Worm (Caenorhabditis elegans) whole organism, L2 larva: Measurements from ENCODE around the gene F28H6.4.
A peak's percentile ranks its signal among the peaks of the same experiment; 100 is the strongest.

ENCODE experiments used
- C34F6.9 ChIP-seq: fragments of 150-350 bp; optimal IDR thresholded peaks from 2 replicates; lab custom pipeline; 2014; ENCODE audit warnings: missing biosample characterization, missing genetic modification characterization
- F13H6.1 ChIP-seq: sonication (generic microtip); optimal IDR thresholded peaks from 2 replicates; lab custom pipeline; 2016; ENCODE audit warnings: missing genetic modification characterization, missing compliant biosample characterization
- R02D3.7 ChIP-seq: fragments of 150-350 bp; optimal IDR thresholded peaks from 2 replicates; lab custom pipeline; 2014; ENCODE audit warnings: missing biosample characterization, missing genetic modification characterization
- Y55F3AM.14 ChIP-seq: fragments of 200-800 bp; sonication (Bioruptor generic); optimal IDR thresholded peaks from 2 replicates; lab custom pipeline; 2018; ENCODE audit warnings: mild to moderate bottlenecking, missing genetic modification characterization, missing compliant biosample characterization
- ZK546.5 ChIP-seq: sonication (generic microtip); optimal IDR thresholded peaks from 2 replicates; lab custom pipeline; 2017; ENCODE audit warnings: missing biosample characterization, missing genetic modification characterization
- alr-1 ChIP-seq: fragments of 150-350 bp; optimal IDR thresholded peaks from 2 replicates; lab custom pipeline; 2014; ENCODE audit warnings: missing biosample characterization, missing genetic modification characterization
- aly-2 ChIP-seq: fragments of 150-350 bp; optimal IDR thresholded peaks from 2 replicates; lab custom pipeline; 2014; ENCODE audit warnings: missing biosample characterization, missing genetic modification characterization
- ama-1 ChIP-seq: fragments of 150-350 bp; optimal IDR thresholded peaks from 2 replicates; lab custom pipeline; 2018; ENCODE audit warnings: inconsistent platforms
- blmp-1 ChIP-seq: sonication (generic microtip); optimal IDR thresholded peaks from 2 replicates; lab custom pipeline; 2017; ENCODE audit warnings: missing genetic modification characterization, mild to moderate bottlenecking, missing compliant biosample characterization, antibody characterized with exemption, moderate library complexity; ENCODE audit not compliant: insufficient read depth
- ceh-16 ChIP-seq: fragments of 150-350 bp; optimal IDR thresholded peaks from 2 replicates; lab custom pipeline; 2014; ENCODE audit warnings: missing biosample characterization, missing genetic modification characterization
- ceh-82 ChIP-seq: fragments of 150-350 bp; optimal IDR thresholded peaks from 2 replicates; lab custom pipeline; 2014; ENCODE audit warnings: missing biosample characterization, missing genetic modification characterization
- crh-2 ChIP-seq: sonication (generic microtip); optimal IDR thresholded peaks from 2 replicates; lab custom pipeline; 2017; ENCODE audit warnings: missing biosample characterization, missing genetic modification characterization
- egl-27 ChIP-seq: sonication (generic microtip); optimal IDR thresholded peaks from 3 replicates; lab custom pipeline; 2017; ENCODE audit warnings: missing biosample characterization, missing genetic modification reagents, missing genetic modification characterization
- elt-1 ChIP-seq: fragments of 150-350 bp; optimal IDR thresholded peaks from 2 replicates; lab custom pipeline; 2014; ENCODE audit warnings: missing biosample characterization, missing genetic modification characterization
- elt-3 ChIP-seq: sonication (generic microtip); optimal IDR thresholded peaks from 2 replicates; lab custom pipeline; 2017; ENCODE audit warnings: missing biosample characterization, missing genetic modification characterization
- fos-1 ChIP-seq: fragments of 150-350 bp; optimal IDR thresholded peaks from 2 replicates; lab custom pipeline; 2014; ENCODE audit warnings: missing biosample characterization, missing genetic modification characterization
- gmeb-1 ChIP-seq: fragments of 150-350 bp; optimal IDR thresholded peaks from 2 replicates; lab custom pipeline; 2014; ENCODE audit warnings: missing biosample characterization, missing genetic modification characterization
- lin-11 ChIP-seq: fragments of 150-350 bp; sonication (generic microtip); optimal IDR thresholded peaks from 2 replicates; lab custom pipeline; 2014; ENCODE audit warnings: missing biosample characterization, missing genetic modification characterization, inconsistent platforms, mixed read lengths
- lin-13 ChIP-seq: fragments of 150-350 bp; optimal IDR thresholded peaks from 2 replicates; lab custom pipeline; 2014; ENCODE audit warnings: missing biosample characterization, missing genetic modification reagents, missing genetic modification characterization
- lsy-2 ChIP-seq, 2 experiments: fragments of 150-350 bp in 1 of 2; sonication (generic microtip) in 1 of 2; optimal IDR thresholded peaks; 2 replicates each; lab custom pipeline; 2014 to 2017; ENCODE audit warnings: missing biosample characterization in 2 of 2, missing genetic modification characterization in 2 of 2
- mbf-1 ChIP-seq: sonication (generic microtip); optimal IDR thresholded peaks from 2 replicates; lab custom pipeline; 2017; ENCODE audit warnings: missing biosample characterization, missing genetic modification characterization
- mdl-1 ChIP-seq, 2 experiments: fragments of 150-350 bp in 1 of 2; sonication (generic microtip) in 1 of 2; optimal IDR thresholded peaks; 2 replicates each; lab custom pipeline; 2017; ENCODE audit warnings: missing biosample characterization in 2 of 2, missing genetic modification characterization in 2 of 2
- nhr-10 ChIP-seq: sonication (generic microtip); optimal IDR thresholded peaks from 2 replicates; lab custom pipeline; 2017; ENCODE audit warnings: missing biosample characterization, missing genetic modification characterization
- nhr-11 ChIP-seq: fragments of 150-350 bp; optimal IDR thresholded peaks from 2 replicates; lab custom pipeline; 2014; ENCODE audit warnings: missing biosample characterization, missing genetic modification characterization
- nhr-12 ChIP-seq: fragments of 150-350 bp; optimal IDR thresholded peaks from 2 replicates; lab custom pipeline; 2014; ENCODE audit warnings: missing biosample characterization, missing genetic modification characterization
- nhr-129 ChIP-seq: fragments of 150-350 bp; optimal IDR thresholded peaks from 2 replicates; lab custom pipeline; 2014; ENCODE audit warnings: missing biosample characterization, missing genetic modification characterization
- nhr-21 ChIP-seq: fragments of 150-350 bp; optimal IDR thresholded peaks from 2 replicates; lab custom pipeline; 2014; ENCODE audit warnings: missing biosample characterization, missing genetic modification characterization
- nhr-23 ChIP-seq: fragments of 150-350 bp; optimal IDR thresholded peaks from 2 replicates; lab custom pipeline; 2014; ENCODE audit warnings: missing biosample characterization, missing genetic modification reagents, missing genetic modification characterization
- nhr-25 ChIP-seq: fragments of 150-350 bp; sonication (generic microtip); optimal IDR thresholded peaks from 3 replicates; lab custom pipeline; 2014; ENCODE audit warnings: missing biosample characterization, missing genetic modification characterization
- nhr-6 ChIP-seq: fragments of 150-350 bp; optimal IDR thresholded peaks from 2 replicates; lab custom pipeline; 2014; ENCODE audit warnings: missing biosample characterization, missing genetic modification characterization
- nhr-77 ChIP-seq: fragments of 150-350 bp; optimal IDR thresholded peaks from 2 replicates; lab custom pipeline; 2014; ENCODE audit warnings: missing biosample characterization, missing genetic modification characterization
- peb-1 ChIP-seq: fragments of 150-350 bp; optimal IDR thresholded peaks from 2 replicates; lab custom pipeline; 2014; ENCODE audit warnings: missing biosample characterization, missing genetic modification characterization
- sem-4 ChIP-seq: fragments of 150-350 bp; optimal IDR thresholded peaks from 2 replicates; lab custom pipeline; 2014; ENCODE audit warnings: missing biosample characterization, missing genetic modification reagents, missing genetic modification characterization
- skn-1 ChIP-seq: sonication (generic microtip); optimal IDR thresholded peaks from 2 replicates; lab custom pipeline; 2017; ENCODE audit warnings: missing biosample characterization, missing genetic modification characterization
- sma-3 ChIP-seq: sonication (generic microtip); optimal IDR thresholded peaks from 2 replicates; lab custom pipeline; 2016; ENCODE audit warnings: missing genetic modification reagents, missing genetic modification characterization, missing compliant biosample characterization
- sma-9 ChIP-seq, 2 experiments: fragments of 150-350 bp in 1 of 2; sonication (generic microtip) in 1 of 2; optimal IDR thresholded peaks; 2 replicates each; lab custom pipeline; 2014 to 2016; ENCODE audit warnings: missing genetic modification characterization in 2 of 2, mild to moderate bottlenecking in 1 of 2, missing biosample characterization in 1 of 2, missing compliant biosample characterization in 1 of 2, missing genetic modification reagents in 1 of 2, moderate library complexity in 1 of 2
- snpc-4 ChIP-seq: fragments of 150-350 bp; optimal IDR thresholded peaks from 2 replicates; lab custom pipeline; 2014; ENCODE audit warnings: missing biosample characterization, missing genetic modification characterization
- unc-39 ChIP-seq: fragments of 150-350 bp; optimal IDR thresholded peaks from 2 replicates; lab custom pipeline; 2014; ENCODE audit warnings: missing biosample characterization, missing genetic modification characterization
- unc-55 ChIP-seq: fragments of 150-350 bp; sonication (generic microtip); optimal IDR thresholded peaks from 3 replicates; lab custom pipeline; 2014; ENCODE audit warnings: missing biosample characterization, missing genetic modification reagents, missing genetic modification characterization
- unc-62 ChIP-seq: fragments of 150-350 bp; optimal IDR thresholded peaks from 2 replicates; lab custom pipeline; 2014; ENCODE audit warnings: missing biosample characterization, missing genetic modification reagents, missing genetic modification characterization
- zag-1 ChIP-seq: fragments of 150-350 bp; optimal IDR thresholded peaks from 2 replicates; lab custom pipeline; 2014; ENCODE audit warnings: missing biosample characterization, missing genetic modification characterization
- ztf-1 ChIP-seq: fragments of 200-800 bp; sonication (Bioruptor generic); conservative IDR thresholded peaks from 2 replicates; pipeline ENCODE4 v1.3.6; 2022; ENCODE audit warnings: missing genetic modification characterization, missing compliant biosample characterization
- ztf-11 ChIP-seq: sonication (generic microtip); optimal IDR thresholded peaks from 2 replicates; lab custom pipeline; 2017; ENCODE audit warnings: missing biosample characterization, missing genetic modification characterization
- ztf-4 ChIP-seq: fragments of 150-350 bp; optimal IDR thresholded peaks from 2 replicates; lab custom pipeline; 2014; ENCODE audit warnings: missing biosample characterization, missing genetic modification characterization

F28H6.4 gene

DNA sequence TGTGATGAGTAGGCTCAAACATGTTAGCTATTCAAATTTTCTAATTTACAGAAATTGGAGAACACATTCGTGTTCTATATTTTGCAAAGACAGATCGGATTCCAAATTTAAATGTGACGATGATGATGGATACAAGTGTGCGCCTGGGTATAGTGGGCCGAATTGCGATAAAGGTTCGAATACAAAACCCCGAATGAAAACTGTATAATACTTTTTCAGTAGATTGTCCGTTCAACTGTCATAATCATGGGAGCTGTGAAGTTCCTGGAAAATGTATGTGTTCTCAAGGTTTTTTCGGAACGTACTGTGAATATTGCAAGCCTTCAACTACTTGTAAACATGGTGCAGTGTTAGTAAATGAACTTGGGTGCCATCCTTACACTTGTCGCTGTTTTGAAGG lies 36.7 kb upstream of the F28H6.4 start:
- no peak for TF ChIP-seq nhr-11 (tag; lab: Kevin White, UChicago)
- TF ChIP-seq ceh-16 (tag; lab: Kevin White, UChicago) = no peak
- no peak for TF ChIP-seq nhr-12 (tag; lab: Kevin White, UChicago)
- TF ChIP-seq R02D3.7 (tag; lab: Kevin White, UChicago) = no peak
- TF ChIP-seq aly-2 = no peak
- no peak for TF ChIP-seq Y55F3AM.14 (GFP tag; lab: Kevin White, UChicago)
- no peak for TF ChIP-seq mdl-1 (tag; optimal IDR thresholded peaks at IDR 0.05; lab: Kevin White, UChicago)
- no peak for TF ChIP-seq ama-1 (lab: Kevin White, UChicago)
- TF ChIP-seq ztf-1 (GFP tag; lab: Robert Waterston, UW) = no peak
- no peak for TF ChIP-seq peb-1 (tag; lab: Kevin White, UChicago)
- TF ChIP-seq fos-1 (tag; lab: Kevin White, UChicago) = no peak
- TF ChIP-seq ztf-11 (tag; lab: Kevin White, UChicago) = no peak
- TF ChIP-seq gmeb-1 (tag; lab: Kevin White, UChicago) = no peak

DNA sequence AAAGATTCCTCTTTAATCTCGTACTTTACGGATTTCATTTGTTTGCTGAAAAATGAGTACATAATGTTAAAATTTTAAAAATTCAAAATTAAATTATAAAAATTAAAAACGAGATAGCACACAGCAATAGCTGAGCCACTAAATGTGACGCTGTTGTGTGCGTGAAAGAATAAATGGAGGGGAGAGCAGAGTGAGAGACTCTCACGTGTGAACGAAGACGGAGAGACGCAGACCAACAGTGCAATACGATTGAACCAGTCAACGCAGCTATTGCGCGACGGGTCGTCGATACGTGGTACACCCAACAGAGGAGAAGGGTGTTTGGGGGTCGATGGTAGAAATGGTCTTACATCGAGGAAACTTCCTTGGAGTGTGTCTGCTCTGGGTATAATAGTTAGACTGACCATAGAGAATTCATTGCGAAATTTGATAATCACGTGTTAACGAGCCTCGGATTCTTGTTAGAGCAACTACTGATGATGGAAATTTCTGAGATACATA lies 29.0 kb upstream of the F28H6.4 start, which contains the start of gene F16B12.4:
F16B12.4 (minus strand) TSS at position 51 of the 501 bp plus-strand sequence.
- TF ChIP-seq nhr-12 (tag; lab: Kevin White, UChicago) (no peak), nhr-77 (no peak), zag-1 (no peak), blmp-1 (tag; lab: Kevin White, UChicago) (no peak), nhr-129 (tag; lab: Kevin White, UChicago) (no peak), snpc-4 (tag; lab: Kevin White, UChicago) (no peak), fos-1 (tag; lab: Kevin White, UChicago) (no peak), unc-55 (GFP tag; lab: Kevin White, UChicago) (no peak), lin-13 (GFP tag; lab: Kevin White, UChicago) (no peak), nhr-11 (tag; lab: Kevin White, UChicago) (no peak), lsy-2 (tag; optimal IDR thresholded peaks at IDR 0.05; lab: Kevin White, UChicago) (no peak), C34F6.9 (tag; lab: Kevin White, UChicago) (no peak), sma-9 (GFP tag; optimal IDR thresholded peaks at IDR 0.05; lab: Kevin White, UChicago) (no peak), sma-9 (tag; optimal IDR thresholded peaks at IDR 0.05; lab: Kevin White, UChicago) (no peak), ztf-4 (no peak)

DNA sequence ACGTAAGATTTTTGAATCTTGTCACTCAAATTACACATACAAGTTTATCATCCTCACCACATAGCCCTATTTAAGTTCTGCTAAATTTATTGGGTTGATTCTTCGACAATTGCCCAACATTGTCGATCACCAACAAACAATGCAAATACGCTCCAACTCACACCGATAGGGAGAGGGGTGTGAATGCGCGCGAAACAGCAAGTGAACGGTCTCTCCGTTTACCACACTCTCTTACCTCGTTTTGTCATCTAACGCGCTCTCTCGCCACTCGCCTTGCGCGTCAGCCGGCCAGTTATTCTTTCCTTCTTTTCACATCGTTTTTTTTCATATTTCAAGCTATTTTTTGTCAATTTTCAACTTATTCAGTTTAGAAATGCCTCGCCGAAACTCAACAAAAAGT lies 25.7 kb upstream of the F28H6.4 start, which contains the start of gene F16B12.6:
F16B12.6 (plus strand) TSS at position 331 of the 400 bp plus-strand sequence.
- TF ChIP-seq nhr-11 (tag; lab: Kevin White, UChicago) (no peak), zag-1 (no peak), snpc-4 (tag; lab: Kevin White, UChicago) (peak; percentile 14), skn-1 (tag; lab: Kevin White, UChicago) (no peak), ama-1 (lab: Kevin White, UChicago) (no peak), mbf-1 (tag; lab: Kevin White, UChicago) (no peak), ceh-82 (tag; lab: Kevin White, UChicago) (no peak), gmeb-1 (tag; lab: Kevin White, UChicago) (peak; percentile 82), egl-27 (peak; percentile 56), blmp-1 (tag; lab: Kevin White, UChicago) (no peak), nhr-12 (tag; lab: Kevin White, UChicago) (no peak), crh-2 (tag; lab: Kevin White, UChicago) (peak; percentile 82), R02D3.7 (tag; lab: Kevin White, UChicago) (no peak), ZK546.5 (tag; lab: Kevin White, UChicago) (no peak), nhr-129 (tag; lab: Kevin White, UChicago) (peak; percentile 86), fos-1 (tag; lab: Kevin White, UChicago) (peak; percentile 62), alr-1 (tag; lab: Kevin White, UChicago) (no peak), mdl-1 (tag; optimal IDR thresholded peaks at IDR 0.05; lab: Kevin White, UChicago) (no peak), nhr-6 (tag; lab: Kevin White, UChicago) (no peak), ceh-16 (tag; lab: Kevin White, UChicago) (no peak), elt-3 (no peak), nhr-25 (tag; lab: Kevin White, UChicago) (peak; percentile 73), ztf-1 (GFP tag; lab: Robert Waterston, UW) (no peak), sem-4 (tag; lab: Kevin White, UChicago) (peak; percentile 61), ztf-11 (tag; lab: Kevin White, UChicago) (no peak), peb-1 (tag; lab: Kevin White, UChicago) (no peak), unc-55 (GFP tag; lab: Kevin White, UChicago) (peak; percentile 89), sma-9 (GFP tag; optimal IDR thresholded peaks at IDR 0.05; lab: Kevin White, UChicago) (peak; percentile 56), sma-9 (tag; optimal IDR thresholded peaks at IDR 0.05; lab: Kevin White, UChicago) (no peak), ztf-4 (no peak), C34F6.9 (tag; lab: Kevin White, UChicago) (peak; percentile 91), lin-11 (tag; lab: Kevin White, UChicago) (peak; percentile 80), nhr-10 (tag; lab: Kevin White, UChicago) (peak; percentile 31), unc-39 (tag; lab: Kevin White, UChicago) (no peak), aly-2 (no peak), lsy-2 (tag; optimal IDR thresholded peaks at IDR 0.05; lab: Kevin White, UChicago) (peak; percentile 38 to 84), sma-3 (GFP tag; lab: Kevin White, UChicago) (peak; percentile 67), unc-62 (GFP tag; lab: Kevin White, UChicago) (no peak), F13H6.1 (tag; lab: Kevin White, UChicago) (peak; percentile 70), Y55F3AM.14 (GFP tag; lab: Kevin White, UChicago) (no peak), nhr-21 (tag; lab: Kevin White, UChicago) (peak; percentile 71), nhr-77 (no peak), nhr-23 (no peak), elt-1 (no peak), lin-13 (GFP tag; lab: Kevin White, UChicago) (peak; percentile 85)
